Worm (Caenorhabditis elegans): ENCODE results near the gene F46C8.3.

ce11 chrX:7575939-7576338 is 50.6 kb downstream of the F46C8.3 start:
- TF ChIP-seq B0336.3 (GFP tag; IDR thresholded peaks at IDR 0.05) (no peak), F37B4.10 (GFP tag; IDR thresholded peaks at IDR 0.05) (no peak), rec-8 (tag; optimal IDR thresholded peaks at IDR 0.05) (no peak), ama-1 (optimal IDR thresholded peaks at IDR 0.05) (no peak), ama-1 (GFP tag; optimal IDR thresholded peaks at IDR 0.05) (no peak), nhr-120 (GFP tag; IDR thresholded peaks at IDR 0.05) (no peak), him-1 (tag; optimal IDR thresholded peaks at IDR 0.05) (no peak), pha-4 (tag; optimal IDR thresholded peaks at IDR 0.05) (no peak)
